Worm (Caenorhabditis elegans) whole organism, midembryonic: Measurements from ENCODE around the gene tric-1B.1.
A peak's percentile ranks its signal among the peaks of the same experiment; 100 is the strongest.

ENCODE experiments used
- T22C8.4 ChIP-seq: fragments of 200-800 bp; sonication (Bioruptor generic); IDR thresholded peaks from 2 replicates; pipeline ENCODE4 v1.3.6; 2022; ENCODE audit warnings: missing genetic modification characterization, missing compliant biosample characterization
- cog-1 ChIP-seq: sonication (generic microtip); optimal IDR thresholded peaks from 2 replicates; lab custom pipeline; 2016; ENCODE audit warnings: missing genetic modification characterization, missing compliant biosample characterization
- flt-1 ChIP-seq: fragments of 200-800 bp; sonication (Bioruptor generic); IDR thresholded peaks from 2 replicates; pipeline ENCODE4 v1.3.6; 2022; ENCODE audit warnings: missing genetic modification characterization, missing compliant biosample characterization
- klf-2 ChIP-seq: fragments of 200-800 bp; sonication (Bioruptor generic); conservative IDR thresholded peaks from 2 replicates; pipeline ENCODE4 v1.3.6; 2022; ENCODE audit warnings: missing genetic modification reagents, missing genetic modification characterization, missing compliant biosample characterization
- med-1 ChIP-seq: sonication (generic microtip); optimal IDR thresholded peaks from 2 replicates; lab custom pipeline; 2017; ENCODE audit warnings: missing genetic modification characterization, mild to moderate bottlenecking, missing compliant biosample characterization, antibody characterized with exemption, missing genetic modification reagents; ENCODE audit not compliant: insufficient read depth
- ref-1 ChIP-seq: fragments of 200-800 bp; sonication (Bioruptor generic); conservative IDR thresholded peaks from 2 replicates; pipeline ENCODE4 v1.3.6; 2022; ENCODE audit warnings: missing genetic modification reagents, missing genetic modification characterization, missing compliant biosample characterization
- tab-1 ChIP-seq: fragments of 200-800 bp; sonication (Bioruptor generic); IDR thresholded peaks from 2 replicates; pipeline ENCODE4 v1.3.6; 2022; ENCODE audit warnings: missing genetic modification characterization, missing compliant biosample characterization
- ztf-23 ChIP-seq: fragments of 200-800 bp; sonication (Bioruptor generic); IDR thresholded peaks from 2 replicates; pipeline ENCODE4 v1.3.6; 2022; ENCODE audit warnings: missing genetic modification reagents, missing genetic modification characterization, missing compliant biosample characterization
- ztf-29 ChIP-seq: fragments of 200-800 bp; sonication (Bioruptor generic); IDR thresholded peaks from 2 replicates; pipeline ENCODE4 v1.3.6; 2022; ENCODE audit warnings: missing genetic modification reagents, missing genetic modification characterization, missing compliant biosample characterization

tric-1B.1 gene

ce11 chrII:12228005-12228404, 38.0 kb downstream of the tric-1B.1 start, which contains the start of gene sinh-1:
TSS of gene sinh-1 (plus strand) at chrII:12228305.
- TF ChIP-seq klf-2 (GFP tag; lab: Robert Waterston, UW) (no peak), tab-1 (GFP tag; lab: Robert Waterston, UW) (no peak), ref-1 (GFP tag; lab: Robert Waterston, UW) (no peak), flt-1 (no peak), med-1 (no peak), T22C8.4 (GFP tag; lab: Robert Waterston, UW) (no peak), ztf-29 (GFP tag; lab: Robert Waterston, UW) (no peak), cog-1 (tag; lab: Kevin White, UChicago) (no peak)

- no peak for TF ChIP-seq flt-1
These were observed 39.9 kb downstream of the tric-1B.1 start for ce11 chrII:12226192-12226591.

ce11 chrII:12224916-12225406, 41.1 kb downstream of the tric-1B.1 start, which contains the start of the genes pqn-87 and rsr-2:
TSS of gene pqn-87 (minus strand) at chrII:12225086.
TSS of gene rsr-2 (plus strand) at chrII:12225356.
- TF ChIP-seq ztf-29 (GFP tag; lab: Robert Waterston, UW), result no peak
- no peak for TF ChIP-seq tab-1 (GFP tag; lab: Robert Waterston, UW)
- TF ChIP-seq T22C8.4 (GFP tag; lab: Robert Waterston, UW), result no peak
- no peak for TF ChIP-seq cog-1 (tag; lab: Kevin White, UChicago)
- TF ChIP-seq klf-2 (GFP tag; lab: Robert Waterston, UW), result no peak
- no peak for TF ChIP-seq flt-1

ce11 chrII:12222524-12222923, 43.5 kb downstream of the tric-1B.1 start:
- TF ChIP-seq tab-1 (GFP tag; lab: Robert Waterston, UW) (0 out of 2 replicates have a peak, but pooled peaks have one; percentile 61), cog-1 (tag; lab: Kevin White, UChicago) (peak; percentile 61), flt-1 (peak; percentile 71; the same call in 1 of the 2 replicates), ref-1 (GFP tag; lab: Robert Waterston, UW) (no peak), T22C8.4 (GFP tag; lab: Robert Waterston, UW) (no peak)

ce11 chrII:12214562-12214961, 51.5 kb downstream of the tric-1B.1 start:
- TF ChIP-seq tab-1 (GFP tag; lab: Robert Waterston, UW) (no peak), ref-1 (GFP tag; lab: Robert Waterston, UW) (no peak), med-1 (no peak), cog-1 (tag; lab: Kevin White, UChicago) (no peak), ztf-23 (GFP tag; lab: Robert Waterston, UW) (no peak), ztf-29 (GFP tag; lab: Robert Waterston, UW) (no peak)

- TF ChIP-seq ztf-29 (GFP tag; lab: Robert Waterston, UW), result no peak
- TF ChIP-seq ztf-23 (GFP tag; lab: Robert Waterston, UW), result no peak
- no peak for TF ChIP-seq tab-1 (GFP tag; lab: Robert Waterston, UW)
- TF ChIP-seq ref-1 (GFP tag; lab: Robert Waterston, UW), result no peak
- no peak for TF ChIP-seq med-1
- no peak for TF ChIP-seq flt-1
- TF ChIP-seq T22C8.4 (GFP tag; lab: Robert Waterston, UW), result no peak
- TF ChIP-seq cog-1 (tag; lab: Kevin White, UChicago), result no peak
- no peak for TF ChIP-seq klf-2 (GFP tag; lab: Robert Waterston, UW)
These were observed 54.3 kb downstream of the tric-1B.1 start for ce11 chrII:12211652-12212245.

- TF ChIP-seq cog-1 (tag; lab: Kevin White, UChicago), result no peak
- no peak for TF ChIP-seq tab-1 (GFP tag; lab: Robert Waterston, UW)
- TF ChIP-seq T22C8.4 (GFP tag; lab: Robert Waterston, UW), result 0 out of 2 replicates have a peak, but pooled peaks have one; percentile 6
These were observed 57.3 kb downstream of the tric-1B.1 start for ce11 chrII:12208741-12209140.
